Worm (Caenorhabditis elegans) whole organism, L4 larva: Measurements from ENCODE around the gene K02C4.5.

Experiments
- D1046.2 ChIP-seq: fragments of 200-800 bp; sonication (Bioruptor generic); IDR thresholded peaks from 2 replicates; pipeline ENCODE4 v1.3.6; 2022; ENCODE audit warnings: missing genetic modification characterization, missing compliant biosample characterization
- F10B5.3 ChIP-seq: sonication (generic microtip); optimal IDR thresholded peaks from 2 replicates; lab custom pipeline; 2016; ENCODE audit warnings: mild to moderate bottlenecking, missing genetic modification characterization, missing compliant biosample characterization
- F49E8.2 ChIP-seq: sonication (generic microtip); optimal IDR thresholded peaks from 2 replicates; lab custom pipeline; 2016; ENCODE audit warnings: missing compliant biosample characterization, mild to moderate bottlenecking, missing genetic modification characterization, borderline replicate concordance
- R02D3.7 ChIP-seq: fragments of 150-350 bp; sonication (generic microtip); optimal IDR thresholded peaks from 3 replicates; lab custom pipeline; 2014; ENCODE audit warnings: missing biosample characterization, missing genetic modification characterization
- Y105C5A.15 ChIP-seq: fragments of 200-800 bp; sonication (Bioruptor generic); IDR thresholded peaks from 2 replicates; pipeline ENCODE4 v1.3.6; 2022; ENCODE audit warnings: missing genetic modification characterization, missing compliant biosample characterization
- Y48G9A.11 ChIP-seq: fragments of 200-800 bp; sonication (Bioruptor generic); IDR thresholded peaks from 2 replicates; pipeline ENCODE4 v1.3.6; 2022; ENCODE audit warnings: missing genetic modification reagents, missing genetic modification characterization, missing compliant biosample characterization
- aha-1 ChIP-seq: fragments of 150-350 bp; peaks from one replicate; lab custom pipeline; 2014; ENCODE audit warnings: missing biosample characterization, missing genetic modification characterization
- aly-2 ChIP-seq: sonication (generic microtip); optimal IDR thresholded peaks from 2 replicates; lab custom pipeline; 2018; ENCODE audit warnings: missing biosample characterization, missing genetic modification characterization
- arid-1 ChIP-seq: fragments of 200-800 bp; sonication (Bioruptor generic); conservative IDR thresholded peaks from 2 replicates; pipeline ENCODE4 v1.3.6; 2022; ENCODE audit warnings: missing genetic modification reagents, missing genetic modification characterization, missing compliant biosample characterization
- ceh-28 ChIP-seq: fragments of 150-350 bp; optimal IDR thresholded peaks from 2 replicates; lab custom pipeline; 2014; ENCODE audit warnings: missing biosample characterization, missing genetic modification reagents, missing genetic modification characterization
- ceh-62 ChIP-seq: sonication (generic microtip); optimal IDR thresholded peaks from 2 replicates; lab custom pipeline; 2017; ENCODE audit warnings: missing biosample characterization, missing genetic modification characterization
- ces-1 ChIP-seq: fragments of 150-350 bp; sonication (generic microtip); optimal IDR thresholded peaks from 4 replicates; lab custom pipeline; 2014; ENCODE audit warnings: missing biosample characterization, missing genetic modification reagents, missing genetic modification characterization
- ctbp-1 ChIP-seq: fragments of 200-800 bp; sonication (Bioruptor generic); IDR thresholded peaks from 2 replicates; pipeline ENCODE4 v1.3.6; 2022; ENCODE audit warnings: missing genetic modification reagents, missing genetic modification characterization, missing compliant biosample characterization
- daf-16 ChIP-seq, 3 experiments: sonication (generic microtip); optimal IDR thresholded peaks; 2 replicates each; lab custom pipeline; 2016 to 2017; ENCODE audit warnings: missing genetic modification characterization in 3 of 3, missing genetic modification reagents in 3 of 3, mild to moderate bottlenecking in 2 of 3, missing compliant biosample characterization in 2 of 3, missing biosample characterization in 1 of 3, moderate library complexity in 1 of 3
- daf-19 ChIP-seq: fragments of 200-800 bp; sonication (Bioruptor generic); conservative IDR thresholded peaks from 2 replicates; pipeline ENCODE4 v1.3.6; 2022; ENCODE audit warnings: missing genetic modification characterization, missing compliant biosample characterization
- daf-8 ChIP-seq: fragments of 200-800 bp; sonication (Bioruptor generic); IDR thresholded peaks from 2 replicates; pipeline ENCODE4 v1.3.6; 2022; ENCODE audit warnings: missing genetic modification characterization, missing compliant biosample characterization
- dmd-6 ChIP-seq: fragments of 200-800 bp; sonication (Bioruptor generic); IDR thresholded peaks from 2 replicates; pipeline ENCODE4 v1.3.6; 2022; ENCODE audit warnings: missing genetic modification reagents, missing genetic modification characterization, missing compliant biosample characterization
- dmd-8 ChIP-seq: fragments of 200-800 bp; sonication (Bioruptor generic); IDR thresholded peaks from 2 replicates; pipeline ENCODE4 v1.3.6; 2022; ENCODE audit warnings: missing genetic modification characterization, missing compliant biosample characterization
- dve-1 ChIP-seq: sonication (generic microtip); optimal IDR thresholded peaks from 2 replicates; lab custom pipeline; 2017; ENCODE audit warnings: antibody characterized with exemption, mild to moderate bottlenecking, missing genetic modification characterization, missing compliant biosample characterization; ENCODE audit not compliant: insufficient read depth
- egl-27 ChIP-seq: sonication (generic microtip); optimal IDR thresholded peaks from 3 replicates; lab custom pipeline; 2017; ENCODE audit warnings: missing biosample characterization, missing genetic modification reagents, missing genetic modification characterization
- hlh-11 ChIP-seq: fragments of 200-800 bp; sonication (Bioruptor generic); optimal IDR thresholded peaks from 2 replicates; lab custom pipeline; 2018; ENCODE audit warnings: mild to moderate bottlenecking, missing genetic modification characterization, missing compliant biosample characterization
- hlh-30 ChIP-seq: sonication (generic microtip); optimal IDR thresholded peaks from 2 replicates; lab custom pipeline; 2017; ENCODE audit warnings: antibody characterized with exemption, mild to moderate bottlenecking, missing genetic modification characterization, missing compliant biosample characterization; ENCODE audit not compliant: insufficient read depth
- hmg-1.1 ChIP-seq: fragments of 200-800 bp; sonication (Bioruptor generic); IDR thresholded peaks from 2 replicates; pipeline ENCODE4 v1.3.6; 2022; ENCODE audit warnings: missing genetic modification reagents, missing genetic modification characterization, missing compliant biosample characterization
- lim-7 ChIP-seq: fragments of 200-800 bp; sonication (Bioruptor generic); IDR thresholded peaks from 2 replicates; pipeline ENCODE4 v1.3.6; 2022; ENCODE audit warnings: missing genetic modification characterization, missing compliant biosample characterization
- lin-15B ChIP-seq: fragments of 150-350 bp; sonication (generic microtip); optimal IDR thresholded peaks from 3 replicates; lab custom pipeline; 2014; ENCODE audit warnings: missing biosample characterization, missing genetic modification characterization
- lsy-2 ChIP-seq, 2 experiments: fragments of 150-350 bp in 1 of 2; sonication (generic microtip) in 1 of 2; optimal IDR thresholded peaks; 2 replicates each; lab custom pipeline; 2014 to 2017; ENCODE audit warnings: missing biosample characterization in 2 of 2, missing genetic modification characterization in 2 of 2
- mxl-2 ChIP-seq: fragments of 200-800 bp; sonication (Bioruptor generic); conservative IDR thresholded peaks from 2 replicates; pipeline ENCODE4 v1.3.6; 2022; ENCODE audit warnings: missing genetic modification reagents, missing genetic modification characterization, missing compliant biosample characterization
- nhr-10 ChIP-seq: fragments of 150-350 bp; optimal IDR thresholded peaks from 2 replicates; lab custom pipeline; 2014; ENCODE audit warnings: missing biosample characterization, missing genetic modification characterization
- nhr-237 ChIP-seq: sonication (generic microtip); optimal IDR thresholded peaks from 2 replicates; lab custom pipeline; 2017; ENCODE audit warnings: missing biosample characterization, missing genetic modification characterization
- nhr-48 ChIP-seq: sonication (generic microtip); optimal IDR thresholded peaks from 2 replicates; lab custom pipeline; 2016; ENCODE audit warnings: mild to moderate bottlenecking, missing genetic modification characterization, missing compliant biosample characterization
- nhr-76 ChIP-seq: fragments of 150-350 bp; optimal IDR thresholded peaks from 2 replicates; lab custom pipeline; 2014; ENCODE audit warnings: missing biosample characterization, missing genetic modification characterization
- nhr-77 ChIP-seq: fragments of 150-350 bp; optimal IDR thresholded peaks from 2 replicates; lab custom pipeline; 2014; ENCODE audit warnings: missing biosample characterization, missing genetic modification characterization
- pha-4 ChIP-seq, 2 experiments: fragments of 150-350 bp in 1 of 2; fragments of 200-800 bp in 1 of 2; sonication (Bioruptor generic) in 1 of 2; IDR thresholded peaks in 1 of 2; optimal IDR thresholded peaks in 1 of 2; 2 replicates each; pipeline versions ENCODE4 v1.3.6 to Lab custom; 2014 to 2022; ENCODE audit warnings: missing genetic modification characterization in 2 of 2, missing genetic modification reagents in 2 of 2, missing biosample characterization in 1 of 2, missing compliant biosample characterization in 1 of 2
- php-3 ChIP-seq: fragments of 200-800 bp; sonication (Bioruptor generic); IDR thresholded peaks from 2 replicates; pipeline ENCODE4 v1.3.6; 2022; ENCODE audit warnings: missing genetic modification reagents, missing genetic modification characterization, missing compliant biosample characterization
- snpc-1.2 ChIP-seq: fragments of 200-800 bp; sonication (Bioruptor generic); IDR thresholded peaks from 2 replicates; pipeline ENCODE4 v1.3.6; 2022; ENCODE audit warnings: missing genetic modification reagents, missing genetic modification characterization, missing compliant biosample characterization
- spr-1 ChIP-seq: sonication (generic microtip); optimal IDR thresholded peaks from 2 replicates; lab custom pipeline; 2016; ENCODE audit warnings: mild to moderate bottlenecking, missing genetic modification characterization, missing compliant biosample characterization
- tra-1 ChIP-seq: fragments of 200-800 bp; sonication (Bioruptor generic); IDR thresholded peaks from 2 replicates; pipeline ENCODE4 v1.3.6; 2022; ENCODE audit warnings: missing genetic modification reagents, missing genetic modification characterization, missing compliant biosample characterization
- unc-130 ChIP-seq: sonication (generic microtip); optimal IDR thresholded peaks from 2 replicates; lab custom pipeline; 2016; ENCODE audit warnings: missing genetic modification reagents, missing genetic modification characterization, missing compliant biosample characterization
- vab-7 ChIP-seq: fragments of 200-800 bp; sonication (Bioruptor generic); IDR thresholded peaks from 2 replicates; pipeline ENCODE4 v1.3.6; 2022; ENCODE audit warnings: missing genetic modification reagents, missing genetic modification characterization, missing compliant biosample characterization
- zfp-2 ChIP-seq: sonication (generic microtip); optimal IDR thresholded peaks from 2 replicates; lab custom pipeline; 2016; ENCODE audit warnings: mild to moderate bottlenecking, missing genetic modification characterization, missing compliant biosample characterization
- zfp-3 ChIP-seq: fragments of 200-800 bp; sonication (Bioruptor generic); conservative IDR thresholded peaks from 2 replicates; pipeline ENCODE4 v1.3.6; 2022; ENCODE audit warnings: missing genetic modification reagents, missing genetic modification characterization, missing compliant biosample characterization
- zip-11 ChIP-seq: fragments of 200-800 bp; sonication (Bioruptor generic); IDR thresholded peaks from 2 replicates; pipeline ENCODE4 v1.3.6; 2022; ENCODE audit warnings: missing genetic modification characterization, missing compliant biosample characterization
- zip-2 ChIP-seq: fragments of 150-350 bp; optimal IDR thresholded peaks from 2 replicates; lab custom pipeline; 2014; ENCODE audit warnings: missing biosample characterization, missing genetic modification characterization

Gene K02C4.5

DNA sequence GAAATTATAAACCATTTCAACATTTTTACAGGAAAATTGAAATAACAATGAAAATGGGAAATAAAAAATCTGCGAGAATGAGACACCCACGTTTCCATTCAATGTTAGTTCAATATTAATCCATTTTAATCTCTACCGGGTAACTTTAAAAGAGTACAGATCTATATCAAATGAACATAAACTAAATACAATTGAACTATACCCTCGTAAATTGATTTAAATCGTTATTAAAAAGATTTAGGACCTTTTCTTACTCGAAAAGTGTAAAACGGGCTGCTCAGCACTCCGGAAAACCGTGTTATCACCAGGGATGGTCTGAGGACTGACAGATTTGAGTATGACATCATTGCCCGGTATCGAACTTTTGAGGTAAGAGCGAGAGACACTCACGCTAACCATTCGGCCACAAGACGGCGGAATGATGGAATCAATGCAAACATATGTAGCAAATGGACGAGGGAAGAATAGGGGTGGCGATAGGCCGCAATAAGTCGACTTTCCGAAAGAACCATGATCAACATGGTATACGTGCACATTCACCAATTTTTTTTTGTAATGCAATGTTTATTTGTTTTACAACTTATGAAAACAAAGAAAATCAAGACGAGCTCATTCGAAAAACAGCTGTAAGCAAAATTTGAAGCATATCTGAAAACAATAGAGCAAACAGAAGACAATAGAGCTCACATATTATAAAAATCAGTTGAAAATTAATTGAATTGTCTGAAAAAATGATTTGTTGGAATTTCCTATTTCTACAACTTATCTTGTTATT is 28.9 kb downstream of the K02C4.5 start, which contains the start of the genes chst-1 and C41C4.9 (continued):
- TF ChIP-seq hlh-30 (tag; lab: Kevin White, UChicago) (peak; percentile 71), Y105C5A.15 (GFP tag; lab: Robert Waterston, UW) (peak; percentile 95), aha-1 (peak; percentile 93), ctbp-1 (GFP tag; lab: Robert Waterston, UW) (peak; percentile 83), hlh-11 (tag; lab: Kevin White, UChicago) (peak; percentile 74), php-3 (GFP tag; lab: Robert Waterston, UW) (peak; percentile 90), F49E8.2 (peak; percentile 65), arid-1 (peak; percentile 91)

DNA sequence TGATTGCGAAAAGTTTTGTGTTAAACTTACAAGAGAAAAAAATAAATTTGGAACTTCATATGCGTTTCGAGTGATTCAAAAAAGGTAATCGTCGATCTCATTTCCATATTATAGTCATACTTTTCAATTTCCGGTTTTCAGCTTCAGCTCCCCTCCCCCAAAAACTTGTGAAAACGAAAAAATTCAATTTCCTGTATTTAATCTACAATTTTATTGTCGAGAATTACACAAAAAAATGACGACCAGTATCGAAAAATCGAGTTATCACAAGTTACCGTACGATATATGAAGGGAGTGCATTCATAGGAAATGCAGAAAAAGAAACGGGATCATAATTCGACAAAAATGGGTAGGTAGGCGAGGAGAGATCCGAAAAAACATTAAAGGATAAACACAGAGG is 33.8 kb downstream of the K02C4.5 start, which contains the start of gene lron-4:
Gene lron-4, minus strand, starts transcription at position 101 of the 400 bp plus-strand sequence.
- TF ChIP-seq F10B5.3 (no peak), Y48G9A.11 (GFP tag; lab: Robert Waterston, UW) (no peak), lin-15B (no peak), nhr-48 (no peak), egl-27 (tag; lab: Kevin White, UChicago) (no peak), ceh-28 (tag; lab: Kevin White, UChicago) (no peak), dmd-6 (GFP tag; lab: Robert Waterston, UW) (no peak)

DNA sequence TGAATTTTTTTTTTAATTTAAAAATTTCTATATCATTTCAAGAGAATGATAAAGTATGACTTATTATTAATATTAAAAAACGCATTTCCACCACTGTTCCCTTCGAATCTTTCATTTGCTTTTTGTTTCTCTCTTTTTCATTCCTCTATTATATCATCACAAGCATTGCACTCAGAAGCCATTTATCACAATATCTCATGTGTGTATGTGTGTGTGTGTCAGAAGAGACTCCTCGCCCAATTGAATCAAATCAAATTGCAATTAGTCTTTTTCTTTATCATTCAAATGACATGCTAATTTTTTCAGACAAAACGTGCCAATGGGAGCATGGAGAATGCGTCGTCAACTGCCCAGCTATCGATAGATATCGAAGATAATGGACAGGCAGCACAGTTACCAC is 37.9 kb downstream of the K02C4.5 start, which contains the start of gene unc-105:
Gene unc-105, plus strand, starts transcription at position 301 of the 400 bp plus-strand sequence.
- TF ChIP-seq R02D3.7 (tag; lab: Kevin White, UChicago): no peak
- no peak for TF ChIP-seq aly-2
- TF ChIP-seq zip-11 (GFP tag; lab: Robert Waterston, UW): no peak
- TF ChIP-seq ces-1: no peak
- TF ChIP-seq lim-7 (GFP tag; lab: Robert Waterston, UW): no peak
- TF ChIP-seq D1046.2: no peak
- TF ChIP-seq unc-130: no peak
- no peak for TF ChIP-seq nhr-237
- no peak for TF ChIP-seq tra-1
- no peak for TF ChIP-seq hmg-1.1 (GFP tag; lab: Robert Waterston, UW)
- TF ChIP-seq ceh-28 (tag; lab: Kevin White, UChicago): no peak
- no peak for TF ChIP-seq zfp-3 (GFP tag; lab: Robert Waterston, UW)
- no peak for TF ChIP-seq Y48G9A.11 (GFP tag; lab: Robert Waterston, UW)
- no peak for TF ChIP-seq daf-19 (GFP tag; lab: Robert Waterston, UW)
- TF ChIP-seq spr-1 (tag; lab: Kevin White, UChicago): no peak
- no peak for TF ChIP-seq Y105C5A.15 (GFP tag; lab: Robert Waterston, UW)

DNA sequence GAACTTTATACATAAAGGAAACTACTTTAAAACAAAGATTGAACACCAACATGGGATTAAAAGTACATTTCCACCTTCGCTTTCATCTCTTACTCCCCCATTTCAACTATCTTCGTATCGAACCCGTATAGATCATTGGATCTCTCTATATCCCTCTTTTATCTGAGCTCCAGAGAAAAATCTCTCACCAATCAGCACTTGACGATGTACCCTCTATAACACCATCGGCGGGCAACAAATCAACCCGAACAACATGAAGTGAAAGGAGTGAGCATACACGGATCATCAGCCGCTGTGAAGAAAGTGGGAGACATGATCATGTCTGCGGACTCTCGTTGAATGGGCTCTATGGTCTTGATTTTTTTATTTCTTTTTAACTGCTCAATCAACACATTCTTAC is 39.2 kb downstream of the K02C4.5 start:
- peak in 1 of 2 experiments; percentile 6 for TF ChIP-seq daf-16 (GFP tag; optimal IDR thresholded peaks at IDR 0.05; lab: Kevin White, UChicago)
- TF ChIP-seq daf-16 (tag; optimal IDR thresholded peaks at IDR 0.05; lab: Kevin White, UChicago): no peak
- no peak for TF ChIP-seq lsy-2 (tag; optimal IDR thresholded peaks at IDR 0.05; lab: Kevin White, UChicago)

DNA sequence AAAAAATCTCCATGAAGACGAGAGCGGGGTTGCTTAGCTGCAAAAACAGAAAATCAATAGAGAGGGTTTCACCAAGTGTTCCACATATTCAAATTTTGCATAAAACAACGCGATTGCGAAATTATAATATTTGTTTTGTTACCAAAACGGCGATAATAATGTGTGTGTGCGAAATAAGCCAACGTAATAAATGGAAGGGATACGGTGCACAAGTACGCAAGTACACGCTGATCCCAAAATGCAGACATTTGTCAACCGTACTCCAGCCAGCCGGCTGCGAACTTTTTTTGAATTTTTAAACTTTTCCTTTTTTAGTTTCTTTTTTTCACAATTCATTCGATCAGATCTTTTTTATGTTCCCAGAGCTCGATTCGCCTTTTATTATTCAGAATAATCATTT is 46.6 kb downstream of the K02C4.5 start, which contains the start of gene ire-1:
Gene ire-1, minus strand, starts transcription at position 44 of the 400 bp plus-strand sequence.
- TF ChIP-seq pha-4 (GFP tag; IDR thresholded peaks at IDR 0.05; lab: Robert Waterston, UW) (peak; percentile 14; the same call in 1 of the 2 replicates), pha-4 (tag; optimal IDR thresholded peaks at IDR 0.05; lab: Kevin White, UChicago) (peak; percentile 70), ceh-62 (no peak), snpc-1.2 (GFP tag; lab: Robert Waterston, UW) (no peak), zip-2 (no peak), tra-1 (no peak), hlh-11 (tag; lab: Kevin White, UChicago) (peak; percentile 44), vab-7 (no peak), F10B5.3 (no peak), nhr-10 (tag; lab: Kevin White, UChicago) (no peak), mxl-2 (GFP tag; lab: Robert Waterston, UW) (no peak), dve-1 (peak; percentile 72), daf-8 (GFP tag; lab: Robert Waterston, UW) (no peak), dmd-8 (GFP tag; lab: Robert Waterston, UW) (no peak), nhr-77 (tag; lab: Kevin White, UChicago) (no peak), ceh-28 (tag; lab: Kevin White, UChicago) (no peak), zfp-2 (tag; lab: Kevin White, UChicago) (no peak), nhr-76 (no peak)
